Fruit fly (Drosophila melanogaster): ENCODE results near the gene Gas41.

Gas41 gene

DNA sequence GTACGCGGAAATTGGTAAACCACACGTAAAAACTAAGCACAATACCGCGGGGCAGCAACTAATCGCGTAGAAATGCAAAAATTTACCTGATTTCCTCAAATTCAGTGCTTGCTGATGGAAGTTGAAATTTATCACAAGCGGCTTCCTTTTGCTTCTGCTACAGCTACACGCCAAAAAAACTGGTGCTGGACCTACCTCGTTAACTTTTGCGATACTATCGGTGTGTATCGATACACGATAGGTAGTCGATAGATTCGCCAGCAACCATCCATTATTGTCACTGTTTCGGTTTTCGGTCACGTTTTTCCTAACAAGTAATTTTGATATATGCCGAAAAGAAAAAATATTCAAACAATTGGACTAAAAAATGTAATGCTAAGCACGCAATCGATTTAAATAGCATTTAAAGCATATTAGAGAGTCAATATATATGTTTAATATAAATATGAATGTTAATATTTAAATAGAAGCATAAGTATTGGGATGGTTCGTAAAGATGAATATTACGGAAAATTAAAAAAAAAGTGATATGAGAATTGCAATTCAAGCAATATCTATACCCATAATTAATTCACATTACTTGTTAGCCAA lies 17.5 kb upstream of the Gas41 start, which contains the start of gene Sumo (continued):
- TF ChIP-seq CG2116 (GFP tag; optimal IDR thresholded peaks at IDR 0.05): peak; percentile 94
- no peak for TF ChIP-seq CG7372 (GFP tag; IDR thresholded peaks at IDR 0.05)
- no peak; the same call in 1 of the 2 replicates for TF ChIP-seq CG9215 (GFP tag; IDR thresholded peaks at IDR 0.05)
- TF ChIP-seq Dref (GFP tag; IDR thresholded peaks at IDR 0.05): peak; percentile 93
- TF ChIP-seq CG14710 (tag; optimal IDR thresholded peaks at IDR 0.05): peak; percentile 65
- TF ChIP-seq CG10147 (GFP tag; optimal IDR thresholded peaks at IDR 0.05): peak; percentile 42
- no peak for TF ChIP-seq CG31224 (GFP tag; IDR thresholded peaks at IDR 0.05)
- TF ChIP-seq BEAF-32 (GFP tag; optimal IDR thresholded peaks at IDR 0.05): peak; percentile 98
- TF ChIP-seq CG11695 (GFP tag; IDR thresholded peaks at IDR 0.05): 0 out of 3 replicates have a peak, but pooled peaks have one; percentile 21
- peak; percentile 13 for TF ChIP-seq CG7839 (tag; optimal IDR thresholded peaks at IDR 0.05)
- no peak for TF ChIP-seq Antp (GFP tag; optimal IDR thresholded peaks at IDR 0.05)
- TF ChIP-seq CG10959 (GFP tag; IDR thresholded peaks at IDR 0.05): no peak
- TF ChIP-seq kni (GFP tag; optimal IDR thresholded peaks at IDR 0.05): no peak
- no peak for TF ChIP-seq CG12744 (GFP tag; optimal IDR thresholded peaks at IDR 0.05)
- peak; percentile 5; the same call in 1 of the 2 replicates for TF ChIP-seq gsb (GFP tag; IDR thresholded peaks at IDR 0.05)
- peak; percentile 100 for TF ChIP-seq CG7963 (GFP tag; IDR thresholded peaks at IDR 0.05; ENCODE audit: partially characterized antibody)
- peak; percentile 100 for TF ChIP-seq CG6791 (GFP tag; IDR thresholded peaks at IDR 0.05; ENCODE audit: partially characterized antibody)
- TF ChIP-seq cad (GFP tag; optimal IDR thresholded peaks at IDR 0.05): no peak
- peak; percentile 100 for TF ChIP-seq Opbp (GFP tag; IDR thresholded peaks at IDR 0.05; ENCODE audit: partially characterized antibody)
- TF ChIP-seq CG31365 (tag; optimal IDR thresholded peaks at IDR 0.05): no peak
- TF ChIP-seq lmd (GFP tag; IDR thresholded peaks at IDR 0.05): no peak; the same call in 1 of the 2 replicates
- TF ChIP-seq vfl (GFP tag; optimal IDR thresholded peaks at IDR 0.05): no peak
- TF ChIP-seq CG12155 (GFP tag; optimal IDR thresholded peaks at IDR 0.05): peak; percentile 21
- TF ChIP-seq dysf (GFP tag; IDR thresholded peaks at IDR 0.05): 0 out of 3 replicates have a peak, but pooled peaks have one; percentile 7
- peak; percentile 56 for TF ChIP-seq CG14441 (GFP tag; IDR thresholded peaks at IDR 0.05)
- peak; percentile 99 for TF ChIP-seq Bgb (GFP tag; IDR thresholded peaks at IDR 0.05; ENCODE audit: partially characterized antibody)
- no peak for TF ChIP-seq salm (tag; optimal IDR thresholded peaks at IDR 0.05)
- no peak for TF ChIP-seq Asciz (GFP tag; optimal IDR thresholded peaks at IDR 0.05)
- TF ChIP-seq chinmo (GFP tag; IDR thresholded peaks at IDR 0.05; ENCODE audit: partially characterized antibody): peak; percentile 98
- peak; percentile 50 for TF ChIP-seq nmo (GFP tag; optimal IDR thresholded peaks at IDR 0.05)
- TF ChIP-seq CG18262 (tag; optimal IDR thresholded peaks at IDR 0.05): peak; percentile 50
- no peak for TF ChIP-seq Vsx1 (GFP tag; optimal IDR thresholded peaks at IDR 0.05)
- TF ChIP-seq ato (GFP tag; IDR thresholded peaks at IDR 0.05; ENCODE audit: partially characterized antibody): peak; percentile 100
- peak; percentile 26 for TF ChIP-seq CG10267 (tag; optimal IDR thresholded peaks at IDR 0.05)
- peak; percentile 9; the same call in 1 of the 2 replicates for TF ChIP-seq cas (GFP tag; IDR thresholded peaks at IDR 0.05)
- no peak for TF ChIP-seq CG30403 (GFP tag; optimal IDR thresholded peaks at IDR 0.05)
- peak; percentile 17 for TF ChIP-seq CG8290 (GFP tag; optimal IDR thresholded peaks at IDR 0.05)
- TF ChIP-seq CG8290 (tag; optimal IDR thresholded peaks at IDR 0.05): peak in 1 of 2 experiments; percentile 80
- TF ChIP-seq Rx (GFP tag; IDR thresholded peaks at IDR 0.05): no peak
- TF ChIP-seq CG11560 (tag; IDR thresholded peaks at IDR 0.05): peak; percentile 16; the same call in 1 of the 3 replicates
- peak; percentile 42 for TF ChIP-seq Dek (tag; optimal IDR thresholded peaks at IDR 0.05)
- TF ChIP-seq CG12659 (GFP tag; optimal IDR thresholded peaks at IDR 0.05): peak; percentile 50
- peak; percentile 13 for TF ChIP-seq Sox100B (GFP tag; optimal IDR thresholded peaks at IDR 0.05)
- peak; percentile 35 for TF ChIP-seq CG12391 (tag; optimal IDR thresholded peaks at IDR 0.05)
- no peak for TF ChIP-seq disco-r (GFP tag; optimal IDR thresholded peaks at IDR 0.05)
- peak; percentile 97 for TF ChIP-seq HLH4C (GFP tag; IDR thresholded peaks at IDR 0.05; ENCODE audit: partially characterized antibody)
- no peak for TF ChIP-seq Dip3 (GFP tag; optimal IDR thresholded peaks at IDR 0.05)
- no peak for TF ChIP-seq repo (GFP tag; optimal IDR thresholded peaks at IDR 0.05)
- no peak for TF ChIP-seq HmgZ (tag; optimal IDR thresholded peaks at IDR 0.05)

Measured in whole organism, embryonic.